Worm (Caenorhabditis elegans) whole organism, L1 larva: ENCODE data around the gene B0546.4.

Experiments used
- alr-1 ChIP-seq: fragments of 200-800 bp; sonication (Bioruptor generic); optimal IDR thresholded peaks from 2 replicates; lab custom pipeline; 2018; ENCODE audit warnings: borderline replicate concordance, mild to moderate bottlenecking, missing genetic modification characterization, missing compliant biosample characterization
- fkh-10 ChIP-seq: sonication (generic microtip); optimal IDR thresholded peaks from 2 replicates; lab custom pipeline; 2017; ENCODE audit warnings: missing biosample characterization, missing genetic modification reagents, missing genetic modification characterization
- fos-1 ChIP-seq: fragments of 150-350 bp; optimal IDR thresholded peaks from 2 replicates; lab custom pipeline; 2014; ENCODE audit warnings: missing biosample characterization, missing genetic modification characterization
- irx-1 ChIP-seq: sonication (generic microtip); optimal IDR thresholded peaks from 2 replicates; lab custom pipeline; 2016; ENCODE audit warnings: missing genetic modification characterization, missing compliant biosample characterization
- mab-9 ChIP-seq: fragments of 200-800 bp; sonication (Bioruptor generic); IDR thresholded peaks from 2 replicates; pipeline ENCODE4 v1.3.6; 2022; ENCODE audit warnings: missing genetic modification reagents, missing genetic modification characterization, missing compliant biosample characterization
- nhr-11 ChIP-seq: fragments of 150-350 bp; optimal IDR thresholded peaks from 2 replicates; lab custom pipeline; 2014; ENCODE audit warnings: missing biosample characterization, missing genetic modification characterization
- nhr-237 ChIP-seq: fragments of 150-350 bp; optimal IDR thresholded peaks from 2 replicates; lab custom pipeline; 2014; ENCODE audit warnings: missing biosample characterization, missing genetic modification characterization
- nhr-76 ChIP-seq: sonication (generic microtip); optimal IDR thresholded peaks from 2 replicates; lab custom pipeline; 2017; ENCODE audit warnings: missing biosample characterization, missing genetic modification characterization
- xbp-1 ChIP-seq: sonication (generic microtip); optimal IDR thresholded peaks from 2 replicates; lab custom pipeline; 2016; ENCODE audit warnings: missing genetic modification characterization, missing compliant biosample characterization

DNA sequence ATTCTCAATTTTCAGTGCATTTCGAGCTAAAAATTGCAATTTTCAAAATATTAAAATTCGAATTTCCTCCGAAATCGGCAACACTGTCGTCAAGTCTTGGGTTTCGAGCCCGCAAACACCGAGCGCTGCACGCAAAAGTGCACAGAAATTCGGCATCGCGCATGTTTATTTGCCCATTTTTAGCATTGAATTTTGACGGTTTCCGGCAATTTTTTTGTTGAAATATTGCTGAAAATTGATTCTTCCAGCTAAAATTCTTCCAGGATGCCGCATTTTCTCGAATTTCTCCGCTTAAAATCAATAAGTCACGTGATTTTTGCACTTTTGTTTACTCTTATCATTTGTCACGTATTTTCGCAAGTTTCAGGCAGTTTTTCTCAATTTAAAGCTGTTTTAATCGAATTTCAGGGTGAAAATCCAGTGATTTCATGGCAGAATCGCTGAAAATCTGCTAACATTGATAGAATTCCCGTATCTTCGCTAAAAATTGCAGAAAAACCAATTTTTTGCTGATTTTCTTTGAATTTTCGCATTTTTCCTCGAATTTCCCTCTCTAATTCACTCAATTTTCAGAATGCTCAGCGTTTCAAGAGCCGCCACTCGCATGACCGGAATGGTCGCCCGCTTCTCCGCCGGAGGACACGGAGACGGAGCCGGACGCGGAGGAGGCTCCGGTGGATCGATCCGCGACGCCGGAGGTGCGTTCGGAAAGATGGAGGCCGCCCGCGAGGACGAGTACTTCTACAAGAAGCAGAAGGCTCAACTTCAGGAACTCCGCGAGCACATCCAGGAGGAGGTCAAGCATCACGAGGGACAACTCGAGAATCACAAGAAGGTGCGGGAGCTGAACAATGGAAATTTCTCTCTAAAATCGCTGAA, 1.6 kb upstream of the B0546.4 start, which contains the start of gene mai-2:
- TF ChIP-seq nhr-11 (tag; lab: Kevin White, UChicago) (peak; percentile 18), nhr-237 (tag; lab: Kevin White, UChicago) (no peak), xbp-1 (tag; lab: Kevin White, UChicago) (peak; percentile 65), irx-1 (tag; lab: Kevin White, UChicago) (no peak), mab-9 (no peak), alr-1 (tag; lab: Kevin White, UChicago) (no peak), fos-1 (tag; lab: Kevin White, UChicago) (peak; percentile 58), fkh-10 (GFP tag; lab: Kevin White, UChicago) (peak; percentile 21), nhr-76 (no peak)
